Worm (Caenorhabditis elegans): ENCODE results near the gene F54C9.9.

- no peak for TF ChIP-seq him-1 (tag; optimal IDR thresholded peaks at IDR 0.05)
- no peak for TF ChIP-seq dao-5 (tag; optimal IDR thresholded peaks at IDR 0.05)
Measured at ce11 chrII:8566039-8566438, 11.8 kb upstream of the F54C9.9 start, which contains the start of gene stc-1.
